Worm (Caenorhabditis elegans) whole organism, L4/young adult: ENCODE results near the gene tmed-4.

ENCODE experiments used
- W03F9.2 ChIP-seq: fragments of 150-350 bp; optimal IDR thresholded peaks from 2 replicates; lab custom pipeline; 2014; ENCODE audit warnings: missing biosample characterization, missing genetic modification characterization
- dao-5 ChIP-seq: sonication (generic microtip); optimal IDR thresholded peaks from 2 replicates; lab custom pipeline; 2016; ENCODE audit warnings: missing genotype, missing genetic modification characterization, moderate library complexity, missing compliant biosample characterization

DNA sequence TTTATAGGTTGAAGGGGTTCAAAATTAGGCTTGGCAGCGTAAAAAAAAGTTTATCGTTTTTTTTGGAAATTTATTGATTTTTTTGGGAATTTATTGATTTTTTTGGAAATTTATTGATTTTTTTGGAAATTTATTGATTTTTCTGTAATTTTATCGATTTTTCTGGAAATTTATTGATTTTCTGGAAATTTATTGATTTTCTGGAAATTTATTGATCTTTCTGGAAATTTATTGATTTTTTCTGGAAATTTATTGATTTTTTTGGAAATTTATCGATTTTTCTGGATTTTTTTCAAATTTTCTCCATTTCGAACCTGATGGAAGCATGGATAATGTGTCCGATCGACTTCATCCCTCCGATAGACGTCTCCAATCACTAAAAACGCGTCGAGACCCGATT is 44.1 kb downstream of the tmed-4 start:
- TF ChIP-seq W03F9.2 (tag; lab: Kevin White, UChicago) = no peak
- TF ChIP-seq dao-5 = no peak
